Fruit fly (Drosophila melanogaster) whole organism, embryonic: Measurements from ENCODE around the gene klar.
A peak's percentile ranks its signal among the peaks of the same experiment; 100 is the strongest.

ENCODE experiments used
- Adf1 ChIP-seq: fragments of 200-800 bp; sonication (Bioruptor generic); IDR thresholded peaks from 2 replicates; pipeline ENCODE4 v1.3.6; 2022; ENCODE audit warnings: missing biosample characterization, missing genetic modification characterization
- Aef1 ChIP-seq: fragments of 200-800 bp; sonication (Bioruptor generic); IDR thresholded peaks from 3 replicates; pipeline ENCODE4 v1.3.6; 2022; ENCODE audit warnings: missing biosample characterization, missing genetic modification characterization
- Bgb ChIP-seq: fragments of 200-800 bp; sonication (Bioruptor generic); IDR thresholded peaks from 2 replicates; pipeline ENCODE4 v1.3.6; 2022; ENCODE audit warnings: missing biosample characterization, missing genetic modification characterization; ENCODE audit not compliant: partially characterized antibody
- CG10267 ChIP-seq: fragments of 200-800 bp; sonication (Bioruptor generic); optimal IDR thresholded peaks from 2 replicates; lab custom pipeline; 2018; ENCODE audit warnings: missing biosample characterization, mild to moderate bottlenecking, missing genetic modification characterization, moderate library complexity
- CG11560 ChIP-seq: fragments of 200-800 bp; sonication (Bioruptor generic); IDR thresholded peaks from 3 replicates; pipeline ENCODE4 v1.3.6; 2022; ENCODE audit warnings: missing biosample characterization, missing genetic modification characterization
- CG12104 ChIP-seq: fragments of 200-800 bp; sonication (Bioruptor generic); optimal IDR thresholded peaks from 3 replicates; lab custom pipeline; 2016; ENCODE audit warnings: missing biosample characterization, missing genetic modification characterization
- CG12155 ChIP-seq: fragments of 200-800 bp; sonication (Bioruptor generic); optimal IDR thresholded peaks from 3 replicates; lab custom pipeline; 2016; ENCODE audit warnings: missing biosample characterization, missing genetic modification characterization
- CG15514 ChIP-seq: fragments of 200-800 bp; sonication (Bioruptor generic); optimal IDR thresholded peaks from 3 replicates; lab custom pipeline; 2017; ENCODE audit warnings: missing biosample characterization, missing genetic modification characterization, mild to moderate bottlenecking, moderate library complexity, missing genetic modification reagents
- CG16863 ChIP-seq: fragments of 200-800 bp; sonication (Bioruptor generic); optimal IDR thresholded peaks from 3 replicates; lab custom pipeline; 2016; ENCODE audit warnings: missing biosample characterization, missing genetic modification characterization
- CG17328 ChIP-seq: fragments of 200-800 bp; sonication (Bioruptor generic); IDR thresholded peaks from 2 replicates; pipeline ENCODE4 v1.3.6; 2022; ENCODE audit warnings: missing biosample characterization, missing genetic modification characterization
- CG17359 ChIP-seq: fragments of 200-800 bp; sonication (Bioruptor generic); optimal IDR thresholded peaks from 3 replicates; lab custom pipeline; 2018; ENCODE audit warnings: missing biosample characterization, mild to moderate bottlenecking, missing genetic modification characterization, moderate library complexity
- CG18476 ChIP-seq: fragments of 200-800 bp; sonication (Bioruptor generic); optimal IDR thresholded peaks from 2 replicates; lab custom pipeline; 2016; ENCODE audit warnings: missing biosample characterization, mild to moderate bottlenecking, missing genetic modification characterization
- CG2875 ChIP-seq: fragments of 200-800 bp; sonication (Bioruptor generic); optimal IDR thresholded peaks from 2 replicates; lab custom pipeline; 2017; ENCODE audit warnings: missing biosample characterization, mild to moderate bottlenecking, missing genetic modification characterization, missing genetic modification reagents
- CG2889 ChIP-seq: fragments of 200-800 bp; sonication (Bioruptor generic); IDR thresholded peaks from 3 replicates; pipeline ENCODE4 v1.3.6; 2022; ENCODE audit warnings: missing biosample characterization, missing genetic modification characterization
- CG31224 ChIP-seq: fragments of 200-800 bp; sonication (Bioruptor generic); IDR thresholded peaks from 2 replicates; pipeline ENCODE4 v1.3.6; 2022; ENCODE audit warnings: missing biosample characterization, missing genetic modification characterization
- CG31365 ChIP-seq: fragments of 200-800 bp; sonication (Bioruptor generic); optimal IDR thresholded peaks from 2 replicates; lab custom pipeline; 2018; ENCODE audit warnings: missing biosample characterization, mild to moderate bottlenecking, missing genetic modification characterization
- CG31388 ChIP-seq: fragments of 200-800 bp; sonication (Bioruptor generic); optimal IDR thresholded peaks from 2 replicates; lab custom pipeline; 2016; ENCODE audit warnings: missing biosample characterization, missing genetic modification characterization
- CG9727 ChIP-seq: fragments of 200-800 bp; sonication (Bioruptor generic); optimal IDR thresholded peaks from 3 replicates; lab custom pipeline; 2017; ENCODE audit warnings: missing biosample characterization, mild to moderate bottlenecking, missing genetic modification characterization
- CG9817 ChIP-seq: fragments of 200-800 bp; sonication (Bioruptor generic); optimal IDR thresholded peaks from 2 replicates; lab custom pipeline; 2018; ENCODE audit warnings: missing biosample characterization, mild to moderate bottlenecking, missing genetic modification characterization, moderate library complexity
- D19A ChIP-seq: fragments of 200-800 bp; optimal IDR thresholded peaks from 3 replicates; lab custom pipeline; 2019; ENCODE audit warnings: missing biosample characterization, mild to moderate bottlenecking, missing genetic modification characterization, moderate library complexity
- Hand ChIP-seq: fragments of 200-800 bp; sonication (Bioruptor generic); optimal IDR thresholded peaks from 2 replicates; lab custom pipeline; 2017; ENCODE audit warnings: mild to moderate bottlenecking, missing biosample characterization, missing genetic modification reagents, missing genetic modification characterization
- Opbp ChIP-seq: fragments of 200-800 bp; sonication (Bioruptor generic); IDR thresholded peaks from 3 replicates; pipeline ENCODE4 v1.3.6; 2022; ENCODE audit warnings: missing biosample characterization, missing genetic modification characterization; ENCODE audit not compliant: partially characterized antibody
- Optix ChIP-seq: fragments of 200-800 bp; sonication (Bioruptor generic); IDR thresholded peaks from 3 replicates; pipeline ENCODE4 v1.3.6; 2022; ENCODE audit warnings: missing biosample characterization, missing genetic modification characterization
- Rx ChIP-seq: fragments of 200-800 bp; sonication (Bioruptor generic); IDR thresholded peaks from 2 replicates; pipeline ENCODE4 v1.3.6; 2022; ENCODE audit warnings: missing biosample characterization, missing genetic modification characterization
- Xbp1 ChIP-seq: fragments of 200-800 bp; sonication (Bioruptor generic); optimal IDR thresholded peaks from 3 replicates; lab custom pipeline; 2016; ENCODE audit warnings: missing biosample characterization, mild to moderate bottlenecking, missing genetic modification characterization
- bbx ChIP-seq: fragments of 200-800 bp; sonication (Bioruptor generic); IDR thresholded peaks from 2 replicates; pipeline ENCODE4 v1.3.6; 2022; ENCODE audit warnings: missing biosample characterization, missing genetic modification characterization; ENCODE audit not compliant: partially characterized antibody
- crp ChIP-seq, 2 experiments: fragments of 200-800 bp; sonication (Bioruptor generic); optimal IDR thresholded peaks; 2 replicates in 1 of 2; 3 replicates in 1 of 2; lab custom pipeline; 2017; ENCODE audit warnings: missing biosample characterization in 2 of 2, missing genetic modification characterization in 2 of 2, mild to moderate bottlenecking in 1 of 2, moderate library complexity in 1 of 2
- cwo ChIP-seq: fragments of 200-800 bp; sonication (Bioruptor generic); optimal IDR thresholded peaks from 3 replicates; lab custom pipeline; 2017; ENCODE audit warnings: missing biosample characterization, missing genetic modification characterization, mild to moderate bottlenecking, moderate library complexity, missing genetic modification reagents
- dpn ChIP-seq, 2 experiments: fragments of 200-800 bp; sonication (Bioruptor generic); optimal IDR thresholded peaks; 3 replicates each; lab custom pipeline; 2016; ENCODE audit warnings: missing biosample characterization in 2 of 2, missing genetic modification characterization in 2 of 2
- ewg ChIP-seq: fragments of 200-800 bp; sonication (Bioruptor generic); optimal IDR thresholded peaks from 3 replicates; lab custom pipeline; 2017; ENCODE audit warnings: mild to moderate bottlenecking, missing biosample characterization, missing genetic modification reagents, missing genetic modification characterization
- hbn ChIP-seq: fragments of 200-800 bp; sonication (Bioruptor generic); IDR thresholded peaks from 2 replicates; pipeline ENCODE4 v1.3.6; 2022; ENCODE audit warnings: missing biosample characterization, missing genetic modification characterization; ENCODE audit not compliant: partially characterized antibody
- hkb ChIP-seq, 2 experiments: fragments of 200-800 bp in 1 of 2; fragments of >200 bp in 1 of 2; sonication (Bioruptor generic) in 1 of 2; IDR thresholded peaks in 1 of 2; optimal IDR thresholded peaks in 1 of 2; 2 replicates each; pipeline versions ENCODE4 v1.3.6 to Lab custom; 2017 to 2022; ENCODE audit warnings: missing biosample characterization in 1 of 2, missing genetic modification characterization in 1 of 2
- insv ChIP-seq, 2 experiments: fragments of 200-800 bp; sonication (Bioruptor generic); optimal IDR thresholded peaks; 3 replicates each; lab custom pipeline; 2016 to 2018; ENCODE audit warnings: missing biosample characterization in 2 of 2, missing genetic modification characterization in 2 of 2
- knrl ChIP-seq: fragments of 200-800 bp; sonication (Bioruptor generic); IDR thresholded peaks from 3 replicates; pipeline ENCODE4 v1.3.6; 2022; ENCODE audit warnings: missing biosample characterization, missing genetic modification characterization; ENCODE audit not compliant: partially characterized antibody
- lilli ChIP-seq: fragments of 200-800 bp; sonication (Bioruptor generic); optimal IDR thresholded peaks from 3 replicates; lab custom pipeline; 2016; ENCODE audit warnings: missing biosample characterization, missing genetic modification characterization
- lmd ChIP-seq: fragments of 200-800 bp; sonication (Bioruptor generic); IDR thresholded peaks from 2 replicates; pipeline ENCODE4 v1.3.6; 2022; ENCODE audit warnings: missing biosample characterization, missing genetic modification characterization
- lola ChIP-seq, 3 experiments: fragments of >200 bp in 2 of 3; fragments of 200-800 bp in 1 of 3; sonication (Bioruptor generic) in 1 of 3; optimal IDR thresholded peaks; 2 replicates each; lab custom pipeline; 2017 to 2019; ENCODE audit warnings: missing biosample characterization in 3 of 3, missing genetic modification characterization in 3 of 3, mild to moderate bottlenecking in 1 of 3, moderate library complexity in 1 of 3
- nmo ChIP-seq: fragments of 200-800 bp; sonication (Bioruptor generic); optimal IDR thresholded peaks from 2 replicates; lab custom pipeline; 2018; ENCODE audit warnings: missing biosample characterization, mild to moderate bottlenecking, missing genetic modification characterization, moderate library complexity
- nom ChIP-seq: fragments of 200-800 bp; sonication (Bioruptor generic); optimal IDR thresholded peaks from 2 replicates; lab custom pipeline; 2017; ENCODE audit warnings: missing biosample characterization, missing genetic modification characterization, mild to moderate bottlenecking, moderate library complexity, missing genetic modification reagents
- pan ChIP-seq, 4 experiments: fragments of >200 bp in 3 of 4; fragments of 200-800 bp in 1 of 4; sonication (Bioruptor generic) in 1 of 4; optimal IDR thresholded peaks in 3 of 4; IDR thresholded peaks in 1 of 4; 2 replicates each; pipeline versions ENCODE4 v1.3.6 to Lab custom; 2017 to 2022; ENCODE audit warnings: missing biosample characterization in 2 of 4, missing genetic modification characterization in 2 of 4, mixed read lengths in 1 of 4
- pzg ChIP-seq: fragments of 200-800 bp; sonication (Bioruptor generic); optimal IDR thresholded peaks from 3 replicates; lab custom pipeline; 2018; ENCODE audit warnings: missing biosample characterization, mild to moderate bottlenecking, missing genetic modification characterization, moderate library complexity
- ranshi ChIP-seq: fragments of 200-800 bp; sonication (Bioruptor generic); IDR thresholded peaks from 2 replicates; pipeline ENCODE4 v1.3.6; 2022; ENCODE audit warnings: missing biosample characterization, missing genetic modification characterization
- ssp ChIP-seq: fragments of 200-800 bp; sonication (Bioruptor generic); IDR thresholded peaks from 2 replicates; pipeline ENCODE4 v1.3.6; 2022; ENCODE audit warnings: missing biosample characterization, missing genetic modification characterization
- tio ChIP-seq: fragments of 200-800 bp; sonication (Bioruptor generic); optimal IDR thresholded peaks from 2 replicates; lab custom pipeline; 2017; ENCODE audit warnings: missing biosample characterization, missing genetic modification characterization, inconsistent platforms
- tup ChIP-seq: fragments of 200-800 bp; sonication (Bioruptor generic); optimal IDR thresholded peaks from 2 replicates; lab custom pipeline; 2016; ENCODE audit warnings: missing biosample characterization, mild to moderate bottlenecking, missing genetic modification characterization, moderate library complexity
- usp ChIP-seq: fragments of >200 bp; optimal IDR thresholded peaks from 2 replicates; lab custom pipeline; 2017; ENCODE audit warnings: missing biosample characterization, missing genetic modification characterization
- yki ChIP-seq: fragments of >200 bp; optimal IDR thresholded peaks from 3 replicates; lab custom pipeline; 2018
- zf30C ChIP-seq: fragments of 200-800 bp; sonication (Bioruptor generic); optimal IDR thresholded peaks from 3 replicates; lab custom pipeline; 2018; ENCODE audit warnings: missing biosample characterization, mild to moderate bottlenecking, missing genetic modification characterization

Gene klar

dm6 chr3L:554577-554976 lies 14.2 kb upstream of the klar start (continued):
- peak in 1 of 3 experiments; percentile 6 for TF ChIP-seq lola (GFP tag; optimal IDR thresholded peaks at IDR 0.05; lab: Kevin White, UChicago)
- peak; percentile 19 for TF ChIP-seq CG18476 (GFP tag; lab: Kevin White, UChicago)
- TF ChIP-seq bbx = no peak
- peak; percentile 51; the same call in 1 of the 2 replicates for TF ChIP-seq CG17328 (GFP tag; lab: Robert Waterston, UW)
- no peak; the same call in 2 of the 3 replicates for TF ChIP-seq CG11560
- peak; percentile 65 for TF ChIP-seq ranshi
- no peak for TF ChIP-seq Bgb (GFP tag; lab: Robert Waterston, UW)
- peak; percentile 0 for TF ChIP-seq CG2875 (GFP tag; lab: Kevin White, UChicago)
- peak; percentile 42 for TF ChIP-seq nmo (GFP tag; lab: Kevin White, UChicago)
- no peak for TF ChIP-seq pan (optimal IDR thresholded peaks at IDR 0.05; lab: Kevin White, UChicago)
- peak in 1 of 2 experiments; percentile 63 for TF ChIP-seq pan (GFP tag; optimal IDR thresholded peaks at IDR 0.05 in 1 of 2, IDR thresholded peaks at IDR 0.05 in 1 of 2)
- peak; percentile 17 to 49 for TF ChIP-seq dpn (GFP tag; optimal IDR thresholded peaks at IDR 0.05; lab: Kevin White, UChicago)
- TF ChIP-seq tup = no peak
- no peak for TF ChIP-seq knrl (GFP tag; lab: Robert Waterston, UW)
- TF ChIP-seq CG31224 (GFP tag; lab: Robert Waterston, UW) = 0 out of 2 replicates have a peak, but pooled peaks have one; percentile 23
- TF ChIP-seq crp (GFP tag; optimal IDR thresholded peaks at IDR 0.05; lab: Kevin White, UChicago) = no peak
- TF ChIP-seq zf30C (GFP tag; lab: Kevin White, UChicago) = peak; percentile 5
- peak; percentile 12 for TF ChIP-seq CG16863
- peak; percentile 51 for TF ChIP-seq Xbp1 (GFP tag; lab: Kevin White, UChicago)
- peak; percentile 62 for TF ChIP-seq lmd (GFP tag; lab: Robert Waterston, UW)
- no peak for TF ChIP-seq yki (lab: Kevin White, UChicago)
- no peak for TF ChIP-seq hkb (optimal IDR thresholded peaks at IDR 0.05; lab: Kevin White, UChicago)
- peak; percentile 62 for TF ChIP-seq hkb (GFP tag; IDR thresholded peaks at IDR 0.05; lab: Robert Waterston, UW)
- TF ChIP-seq insv (GFP tag; optimal IDR thresholded peaks at IDR 0.05; lab: Kevin White, UChicago) = no peak
- TF ChIP-seq CG31365 (tag; lab: Kevin White, UChicago) = no peak
- TF ChIP-seq ssp = peak; percentile 24; the same call in 1 of the 2 replicates
- no peak for TF ChIP-seq Optix (GFP tag; lab: Robert Waterston, UW)
- peak; percentile 37 for TF ChIP-seq CG9817
- TF ChIP-seq CG12155 (GFP tag; lab: Kevin White, UChicago) = peak; percentile 21
- peak; percentile 61 for TF ChIP-seq Hand
- TF ChIP-seq CG12104 (GFP tag; lab: Kevin White, UChicago) = no peak
- TF ChIP-seq ewg (GFP tag; lab: Kevin White, UChicago) = peak; percentile 5
- TF ChIP-seq Opbp (GFP tag; lab: Robert Waterston, UW) = 0 out of 3 replicates have a peak, but pooled peaks have one; percentile 23
- TF ChIP-seq CG10267 (tag; lab: Kevin White, UChicago) = peak; percentile 19
- TF ChIP-seq lilli (GFP tag; lab: Kevin White, UChicago) = peak; percentile 58
- TF ChIP-seq Adf1 (GFP tag; lab: Robert Waterston, UW) = 0 out of 2 replicates have a peak, but pooled peaks have one; percentile 31
- TF ChIP-seq Rx (GFP tag; lab: Robert Waterston, UW) = 0 out of 2 replicates have a peak, but pooled peaks have one; percentile 23
- TF ChIP-seq CG9727 (GFP tag; lab: Kevin White, UChicago) = peak; percentile 56
- TF ChIP-seq tio (GFP tag; lab: Kevin White, UChicago) = peak; percentile 29
- no peak for TF ChIP-seq hbn (GFP tag; lab: Robert Waterston, UW)
- no peak for TF ChIP-seq usp
- no peak for TF ChIP-seq nom (GFP tag; lab: Kevin White, UChicago)
- TF ChIP-seq cwo (GFP tag; lab: Kevin White, UChicago) = peak; percentile 63
- peak; percentile 42; the same call in 2 of the 3 replicates for TF ChIP-seq Aef1 (GFP tag; lab: Robert Waterston, UW)
- no peak for TF ChIP-seq pzg
- peak; percentile 2 for TF ChIP-seq CG15514
- no peak for TF ChIP-seq CG31388 (GFP tag; lab: Kevin White, UChicago)
- TF ChIP-seq CG17359 (tag; lab: Kevin White, UChicago) = peak; percentile 44
- TF ChIP-seq D19A (tag; lab: Kevin White, UChicago) = peak; percentile 23
- 0 out of 3 replicates have a peak, but pooled peaks have one; percentile 30 for TF ChIP-seq CG2889 (GFP tag; lab: Robert Waterston, UW)
